Fruit fly (Drosophila melanogaster): ENCODE results near the gene CG10405.

The CG10405 gene

DNA sequence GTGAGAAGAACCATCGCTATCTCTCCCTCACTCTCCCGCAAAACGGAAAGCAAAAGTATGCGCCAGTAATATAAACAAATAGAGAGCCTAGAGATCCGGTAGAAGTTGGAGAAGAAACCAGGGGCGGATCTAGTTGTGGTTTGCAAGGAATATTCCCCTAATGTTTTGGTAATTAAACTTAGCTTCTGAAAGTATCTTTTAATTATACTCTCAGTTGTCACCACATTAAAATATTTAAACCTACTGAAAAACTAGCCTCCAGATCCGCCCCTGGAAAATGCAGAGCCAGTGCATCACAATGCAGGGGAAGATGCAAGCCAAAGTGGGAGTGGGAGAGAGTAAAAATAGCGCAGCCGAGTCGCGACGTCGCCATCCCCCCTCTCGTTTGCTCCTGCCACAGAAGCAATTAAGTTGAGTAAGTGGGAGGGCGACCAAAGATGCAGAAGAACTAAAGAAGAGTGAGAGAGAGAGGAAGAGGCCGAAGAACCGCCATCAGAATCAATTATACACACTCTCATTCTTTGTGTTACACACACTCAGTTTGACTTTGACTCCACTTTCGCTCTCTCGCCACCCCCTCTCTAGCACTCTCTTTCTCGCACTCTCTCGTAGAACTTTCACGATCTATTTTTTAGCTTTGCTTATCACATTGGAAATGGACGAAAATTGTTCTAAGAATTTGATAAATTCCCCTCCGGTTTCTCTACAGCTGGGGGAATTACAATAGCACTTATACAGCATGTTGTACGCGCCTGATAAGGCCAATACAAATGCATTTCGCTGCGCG, 4.9 kb upstream of the CG10405 start (continued):
- peak; percentile 59 for TF ChIP-seq CG7271 (tag; optimal IDR thresholded peaks at IDR 0.05)
- TF ChIP-seq Sry-β (GFP tag; optimal IDR thresholded peaks at IDR 0.05): peak; percentile 60
- TF ChIP-seq Drgx (GFP tag; IDR thresholded peaks at IDR 0.05): peak; percentile 99
- peak; percentile 97 for TF ChIP-seq CG15696 (tag; optimal IDR thresholded peaks at IDR 0.05)
- peak; percentile 85 for TF ChIP-seq ab (GFP tag; optimal IDR thresholded peaks at IDR 0.05)
- TF ChIP-seq CG18476 (GFP tag; optimal IDR thresholded peaks at IDR 0.05): peak; percentile 85
- peak; percentile 64 for TF ChIP-seq CG3163 (GFP tag; optimal IDR thresholded peaks at IDR 0.05)
- peak; percentile 89 for TF ChIP-seq lilli (GFP tag; optimal IDR thresholded peaks at IDR 0.05)
- TF ChIP-seq Dp (GFP tag; optimal IDR thresholded peaks at IDR 0.05): no peak
- TF ChIP-seq CG4360 (GFP tag; IDR thresholded peaks at IDR 0.05): peak; percentile 81
- peak; percentile 72 for TF ChIP-seq seq (GFP tag; IDR thresholded peaks at IDR 0.05)
- TF ChIP-seq Hr51 (GFP tag; optimal IDR thresholded peaks at IDR 0.05): peak; percentile 81 to 83
- peak; percentile 89 for TF ChIP-seq CG2202 (tag; optimal IDR thresholded peaks at IDR 0.05)
- peak; percentile 91 for TF ChIP-seq CG14441 (GFP tag; IDR thresholded peaks at IDR 0.05)
- peak; percentile 91 for TF ChIP-seq Side (GFP tag; optimal IDR thresholded peaks at IDR 0.05)
- TF ChIP-seq Ada2b (GFP tag; IDR thresholded peaks at IDR 0.05): peak; percentile 94
- peak; percentile 96 for TF ChIP-seq CG8944 (GFP tag; optimal IDR thresholded peaks at IDR 0.05)
- no peak for TF ChIP-seq Tbp (GFP tag; optimal IDR thresholded peaks at IDR 0.05)
- peak; percentile 84 for TF ChIP-seq tup (GFP tag; optimal IDR thresholded peaks at IDR 0.05)
- TF ChIP-seq klu (GFP tag; IDR thresholded peaks at IDR 0.05): peak; percentile 77
- peak; percentile 96 for TF ChIP-seq dan (GFP tag; IDR thresholded peaks at IDR 0.05)
- TF ChIP-seq Hr39 (optimal IDR thresholded peaks at IDR 0.05): no peak
- TF ChIP-seq pros (GFP tag; optimal IDR thresholded peaks at IDR 0.05): peak; percentile 96
- peak; percentile 90 for TF ChIP-seq kah (GFP tag; optimal IDR thresholded peaks at IDR 0.05)
- peak; percentile 53; the same call in 1 of the 2 replicates for TF ChIP-seq CkIIα-i1 (GFP tag; IDR thresholded peaks at IDR 0.05)
- peak; percentile 92 for TF ChIP-seq CG9727 (GFP tag; optimal IDR thresholded peaks at IDR 0.05)
- TF ChIP-seq Taf1 (GFP tag; IDR thresholded peaks at IDR 0.05): peak; percentile 74
- TF ChIP-seq CG13424 (tag; optimal IDR thresholded peaks at IDR 0.05): peak; percentile 95
- TF ChIP-seq CTCF (GFP tag; optimal IDR thresholded peaks at IDR 0.05): peak; percentile 48
- peak; percentile 82 for TF ChIP-seq shn (GFP tag; optimal IDR thresholded peaks at IDR 0.05)
- peak; percentile 83 for TF ChIP-seq CG12155 (GFP tag; optimal IDR thresholded peaks at IDR 0.05)
- TF ChIP-seq dysf (GFP tag; IDR thresholded peaks at IDR 0.05): peak; percentile 92
- peak; percentile 56 for TF ChIP-seq yki (optimal IDR thresholded peaks at IDR 0.05)
- peak; percentile 75 for TF ChIP-seq bowl (GFP tag; IDR thresholded peaks at IDR 0.05)
- peak; percentile 95 for TF ChIP-seq CG4820 (GFP tag; optimal IDR thresholded peaks at IDR 0.05)
- TF ChIP-seq CG11696 (GFP tag; IDR thresholded peaks at IDR 0.05): peak; percentile 77
- TF ChIP-seq CG14965 (GFP tag; optimal IDR thresholded peaks at IDR 0.05; ENCODE audit: borderline replicate concordance): peak; percentile 73
- no peak for TF ChIP-seq tio (GFP tag; optimal IDR thresholded peaks at IDR 0.05)
- TF ChIP-seq ac (GFP tag; optimal IDR thresholded peaks at IDR 0.05): peak; percentile 86
- TF ChIP-seq otp (GFP tag; IDR thresholded peaks at IDR 0.05): peak; percentile 97
- no peak for TF ChIP-seq ftz-f1 (GFP tag; optimal IDR thresholded peaks at IDR 0.05)
- TF ChIP-seq Lpt (GFP tag; optimal IDR thresholded peaks at IDR 0.05): no peak
- TF ChIP-seq Dad (GFP tag; optimal IDR thresholded peaks at IDR 0.05): peak; percentile 92
- TF ChIP-seq CG9932 (GFP tag; IDR thresholded peaks at IDR 0.05): peak; percentile 78
- peak; percentile 56 for TF ChIP-seq odd (GFP tag; optimal IDR thresholded peaks at IDR 0.05)
- peak; percentile 94 for TF ChIP-seq CG1647 (GFP tag; optimal IDR thresholded peaks at IDR 0.05)
- peak; percentile 88 for TF ChIP-seq CG12104 (GFP tag; optimal IDR thresholded peaks at IDR 0.05)
- peak; percentile 99 for TF ChIP-seq ken (GFP tag; IDR thresholded peaks at IDR 0.05)
- TF ChIP-seq corto (GFP tag; optimal IDR thresholded peaks at IDR 0.05): no peak
- TF ChIP-seq sqz (GFP tag; optimal IDR thresholded peaks at IDR 0.05): peak; percentile 91
- TF ChIP-seq CG3726 (GFP tag; IDR thresholded peaks at IDR 0.05): peak; percentile 92; the same call in 2 of the 3 replicates
- TF ChIP-seq CG6689 (GFP tag; IDR thresholded peaks at IDR 0.05): peak; percentile 93
